Worm (Caenorhabditis elegans): Measurements from ENCODE around the gene talp-3.

talp-3 gene

ce11 chrIV:14594249-14594648 is 58.9 kb downstream of the talp-3 start (continued):
- TF ChIP-seq nhr-120 (GFP tag; IDR thresholded peaks at IDR 0.05) = no peak
- no peak for TF ChIP-seq ceh-27 (GFP tag; optimal IDR thresholded peaks at IDR 0.05)
- TF ChIP-seq let-607 (tag; optimal IDR thresholded peaks at IDR 0.05) = peak in 1 of 2 experiments; percentile 82
- peak; percentile 58 for TF ChIP-seq ets-4 (GFP tag; optimal IDR thresholded peaks at IDR 0.05)
- peak; percentile 94 for TF ChIP-seq lin-40 (tag; optimal IDR thresholded peaks at IDR 0.05)
- TF ChIP-seq T26A5.8 (tag; optimal IDR thresholded peaks at IDR 0.05) = no peak
